Fruit fly (Drosophila melanogaster): Measurements from ENCODE around the gene MICU1.

- TF ChIP-seq Hr78 (GFP tag; optimal IDR thresholded peaks at IDR 0.05), result no peak
- no peak for TF ChIP-seq h (GFP tag; optimal IDR thresholded peaks at IDR 0.05)
- no peak for TF ChIP-seq Rel (GFP tag; optimal IDR thresholded peaks at IDR 0.05)
- TF ChIP-seq Rel (tag; optimal IDR thresholded peaks at IDR 0.05), result no peak
Measured at dm6 chr2L:7217059-7217458, 35.0 kb downstream of the MICU1 start.
